Fruit fly (Drosophila melanogaster) whole organism, embryonic: ENCODE data around the gene CG31075.
A peak's percentile ranks its signal among the peaks of the same experiment; 100 is the strongest.

ENCODE experiments used
- Atf-2 ChIP-seq: fragments of 200-800 bp; sonication (Bioruptor generic); optimal IDR thresholded peaks from 2 replicates; lab custom pipeline; 2016; ENCODE audit warnings: missing biosample characterization, missing genetic modification characterization
- CG11247 ChIP-seq: fragments of 200-800 bp; sonication (Bioruptor generic); IDR thresholded peaks from 2 replicates; pipeline ENCODE4 v1.3.6; 2022; ENCODE audit warnings: missing biosample characterization, missing genetic modification characterization
- CG12942 ChIP-seq: fragments of 200-800 bp; sonication (Bioruptor generic); optimal IDR thresholded peaks from 3 replicates; lab custom pipeline; 2016; ENCODE audit warnings: missing biosample characterization, missing genetic modification characterization
- CG14965 ChIP-seq: fragments of 200-800 bp; sonication (Bioruptor generic); optimal IDR thresholded peaks from 2 replicates; lab custom pipeline; 2016; ENCODE audit warnings: missing biosample characterization, missing genetic modification characterization, borderline replicate concordance
- CG2199 ChIP-seq: fragments of 200-800 bp; sonication (Bioruptor generic); IDR thresholded peaks from 3 replicates; pipeline ENCODE4 v1.3.6; 2022; ENCODE audit warnings: missing biosample characterization, missing genetic modification characterization
- CG34376 ChIP-seq: fragments of 200-800 bp; sonication (Bioruptor generic); optimal IDR thresholded peaks from 2 replicates; lab custom pipeline; 2018; ENCODE audit warnings: missing biosample characterization, mild to moderate bottlenecking, missing genetic modification characterization
- CG6765 ChIP-seq: fragments of 200-800 bp; sonication (Bioruptor generic); optimal IDR thresholded peaks from 3 replicates; lab custom pipeline; 2017; ENCODE audit warnings: missing biosample characterization, mild to moderate bottlenecking, missing genetic modification characterization
- CG7745 ChIP-seq: fragments of 200-800 bp; sonication (Bioruptor generic); optimal IDR thresholded peaks from 2 replicates; lab custom pipeline; 2018; ENCODE audit warnings: missing biosample characterization, mild to moderate bottlenecking, missing genetic modification characterization, moderate library complexity
- CG7839 ChIP-seq: fragments of 200-800 bp; sonication (Bioruptor generic); optimal IDR thresholded peaks from 3 replicates; lab custom pipeline; 2018; ENCODE audit warnings: missing biosample characterization, mild to moderate bottlenecking, missing genetic modification characterization, moderate library complexity
- Dref ChIP-seq: fragments of 200-800 bp; sonication (Bioruptor generic); IDR thresholded peaks from 2 replicates; pipeline ENCODE4 v1.3.6; 2022; ENCODE audit warnings: missing biosample characterization, missing genetic modification characterization
- GATAe ChIP-seq: fragments of 200-800 bp; sonication (Bioruptor generic); conservative IDR thresholded peaks from 2 replicates; pipeline ENCODE4 v1.3.6; 2022; ENCODE audit warnings: missing biosample characterization, missing genetic modification characterization
- HHEX ChIP-seq: fragments of 200-800 bp; sonication (Bioruptor generic); optimal IDR thresholded peaks from 3 replicates; lab custom pipeline; 2017; ENCODE audit warnings: missing biosample characterization, mild to moderate bottlenecking, missing genetic modification characterization, missing genetic modification reagents
- Hey ChIP-seq: fragments of 200-800 bp; sonication (Bioruptor generic); optimal IDR thresholded peaks from 3 replicates; lab custom pipeline; 2018; ENCODE audit warnings: missing biosample characterization, mild to moderate bottlenecking, missing genetic modification characterization
- Neu2 ChIP-seq: fragments of 200-800 bp; sonication (Bioruptor generic); optimal IDR thresholded peaks from 3 replicates; lab custom pipeline; 2016; ENCODE audit warnings: missing biosample characterization, missing genetic modification characterization, borderline replicate concordance
- Oli ChIP-seq: fragments of 200-800 bp; sonication (Bioruptor generic); optimal IDR thresholded peaks from 2 replicates; lab custom pipeline; 2018; ENCODE audit warnings: missing biosample characterization, mild to moderate bottlenecking, missing genetic modification characterization, moderate library complexity
- Poxn ChIP-seq: fragments of 200-800 bp; sonication (Bioruptor generic); IDR thresholded peaks from 2 replicates; pipeline ENCODE4 v1.3.6; 2022; ENCODE audit warnings: missing biosample characterization, missing genetic modification characterization
- abd-A ChIP-seq: fragments of 200-800 bp; sonication (Bioruptor generic); optimal IDR thresholded peaks from 3 replicates; lab custom pipeline; 2019; ENCODE audit warnings: missing biosample characterization, mild to moderate bottlenecking, missing genetic modification characterization, moderate library complexity
- bab2 ChIP-seq: fragments of 200-800 bp; sonication (Bioruptor generic); optimal IDR thresholded peaks from 2 replicates; lab custom pipeline; 2016; ENCODE audit warnings: missing biosample characterization, missing genetic modification characterization
- cwo ChIP-seq: fragments of 200-800 bp; sonication (Bioruptor generic); optimal IDR thresholded peaks from 3 replicates; lab custom pipeline; 2017; ENCODE audit warnings: missing biosample characterization, missing genetic modification characterization, mild to moderate bottlenecking, moderate library complexity, missing genetic modification reagents
- dati ChIP-seq: fragments of 200-800 bp; sonication (Bioruptor generic); IDR thresholded peaks from 2 replicates; pipeline ENCODE4 v1.3.6; 2022; ENCODE audit warnings: missing biosample characterization, missing genetic modification characterization
- dm ChIP-seq: fragments of 200-800 bp; sonication (Bioruptor generic); optimal IDR thresholded peaks from 3 replicates; lab custom pipeline; 2016; ENCODE audit warnings: missing biosample characterization, missing genetic modification characterization
- exex ChIP-seq: fragments of 200-800 bp; sonication (Bioruptor generic); optimal IDR thresholded peaks from 4 replicates; lab custom pipeline; 2018; ENCODE audit warnings: missing biosample characterization, mild to moderate bottlenecking, missing genetic modification characterization, moderate library complexity
- grn ChIP-seq: fragments of 200-800 bp; sonication (Bioruptor generic); optimal IDR thresholded peaks from 3 replicates; lab custom pipeline; 2017; ENCODE audit warnings: missing biosample characterization, missing genetic modification characterization
- gsb ChIP-seq: fragments of 200-800 bp; sonication (Bioruptor generic); IDR thresholded peaks from 2 replicates; pipeline ENCODE4 v1.3.6; 2022; ENCODE audit warnings: missing biosample characterization, missing genetic modification characterization
- mirr ChIP-seq: fragments of 200-800 bp; sonication (Bioruptor generic); optimal IDR thresholded peaks from 3 replicates; lab custom pipeline; 2018; ENCODE audit warnings: missing biosample characterization, mild to moderate bottlenecking, missing genetic modification characterization
- oc ChIP-seq: fragments of 200-800 bp; sonication (Bioruptor generic); optimal IDR thresholded peaks from 2 replicates; lab custom pipeline; 2018; ENCODE audit warnings: missing biosample characterization, mild to moderate bottlenecking, missing genetic modification characterization, moderate library complexity
- sens-2 ChIP-seq: fragments of 200-800 bp; sonication (Bioruptor generic); IDR thresholded peaks from 2 replicates; pipeline ENCODE4 v1.3.6; 2022; ENCODE audit warnings: missing biosample characterization, missing genetic modification characterization
- trh ChIP-seq: fragments of 200-800 bp; sonication (Bioruptor generic); optimal IDR thresholded peaks from 2 replicates; lab custom pipeline; 2016; ENCODE audit warnings: missing biosample characterization, missing genetic modification characterization
- ttk ChIP-seq: fragments of 200-800 bp; sonication (Bioruptor generic); IDR thresholded peaks from 2 replicates; pipeline ENCODE4 v2.1.2; 2022; ENCODE audit warnings: missing biosample characterization, missing genetic modification characterization

CG31075 gene

DNA sequence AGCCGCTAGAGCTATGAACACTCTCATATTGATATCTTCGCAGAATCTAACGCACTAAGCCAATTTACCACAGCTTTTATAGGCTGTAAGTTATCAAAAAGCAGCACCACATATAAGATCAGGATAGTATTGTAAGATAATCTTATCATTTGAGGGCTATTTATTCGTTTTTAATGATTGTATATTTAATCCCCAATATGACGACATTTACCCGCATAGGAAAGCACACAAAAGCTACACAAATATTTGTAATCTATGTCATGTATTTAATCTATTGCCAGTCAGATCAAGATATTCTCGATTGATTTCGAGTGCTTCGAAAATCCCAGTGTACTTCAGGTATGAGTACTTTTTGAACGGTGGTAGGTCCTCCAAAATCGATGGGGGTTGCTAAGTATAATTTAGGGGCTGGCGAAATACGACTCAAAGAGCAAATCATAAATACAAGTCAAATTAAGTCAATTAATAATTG lies 31.4 kb upstream of the CG31075 start, which contains the start of gene CG17191 (continued):
- TF ChIP-seq CG34376 (GFP tag; lab: Kevin White, UChicago) = peak; percentile 64

DNA sequence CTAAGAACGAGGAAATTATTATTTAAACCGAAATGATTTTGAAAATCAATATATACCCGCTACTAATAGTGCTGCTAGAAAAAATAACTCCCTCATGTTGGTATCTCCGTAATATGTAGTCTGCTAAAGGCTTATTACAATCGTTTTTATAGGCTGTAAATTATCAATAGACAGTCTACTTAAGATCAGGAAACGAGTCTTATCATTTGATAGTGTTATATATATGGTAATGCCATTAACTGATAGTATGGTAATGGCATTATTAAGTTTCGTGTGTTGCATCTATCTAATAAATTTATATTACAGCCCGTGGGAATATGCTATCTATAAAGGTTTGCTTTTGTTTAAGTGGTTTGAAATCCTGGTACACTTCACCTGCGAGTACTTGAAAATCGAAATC lies 29.9 kb upstream of the CG31075 start, which contains the start of gene CG17192:
CG17192 (minus strand) TSS at position 101 of the 400 bp plus-strand sequence.
- TF ChIP-seq exex (tag; lab: Kevin White, UChicago) (peak; percentile 34), CG6765 (GFP tag; lab: Kevin White, UChicago) (no peak)
- TF ChIP-seq, all 482 proteins: peak for 1

DNA sequence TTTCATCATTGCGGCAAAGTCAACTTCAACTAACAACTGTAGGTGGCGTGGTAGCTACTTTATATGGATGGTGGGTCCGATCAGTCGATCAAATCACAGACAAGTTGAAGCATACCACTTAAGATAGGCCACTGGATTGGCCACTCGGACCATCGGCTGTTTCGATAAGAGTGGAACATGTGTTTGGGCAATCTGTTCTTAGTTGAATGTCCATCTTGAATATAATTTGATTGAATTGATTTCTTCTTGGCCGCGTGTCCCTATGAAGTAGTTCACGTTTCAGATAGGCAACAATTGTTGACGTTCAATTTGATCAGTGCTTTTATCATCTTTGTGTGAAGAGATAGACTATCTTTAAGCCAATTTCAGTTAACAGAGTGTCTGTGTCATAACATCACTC lies 18.7 kb upstream of the CG31075 start, which contains the start of gene CG6295:
CG6295 (minus strand) TSS at position 34 of the 400 bp plus-strand sequence.
- TF ChIP-seq exex (tag; lab: Kevin White, UChicago) = peak; percentile 47
- TF ChIP-seq cwo = peak; percentile 69
- TF ChIP-seq grn (GFP tag; lab: Kevin White, UChicago) = peak; percentile 24
- TF ChIP-seq Hey (tag; lab: Kevin White, UChicago) = peak; percentile 74
- no peak for TF ChIP-seq abd-A (tag; lab: Kevin White, UChicago)
- TF ChIP-seq mirr (GFP tag; lab: Kevin White, UChicago) = no peak
- no peak for TF ChIP-seq Neu2

DNA sequence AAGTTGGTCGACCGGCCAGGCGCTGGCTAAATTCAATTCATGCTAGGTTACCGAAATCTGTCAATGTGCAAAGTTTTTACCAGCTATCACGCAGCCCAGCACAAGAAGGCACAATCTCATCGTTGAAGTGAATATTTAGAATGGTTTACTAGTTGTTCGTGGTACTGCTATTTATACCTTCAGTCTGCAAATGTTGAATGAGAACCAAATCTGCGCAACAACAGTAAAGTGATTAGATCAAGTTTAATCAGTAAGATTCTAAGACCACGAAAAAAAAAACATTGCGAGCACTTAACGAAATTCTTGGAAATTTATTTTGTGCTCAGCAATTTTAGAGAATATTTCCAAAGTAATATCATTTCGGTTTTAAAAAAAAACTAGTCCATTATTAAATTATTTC lies 17.0 kb upstream of the CG31075 start, which contains the start of gene CG6296:
CG6296 (minus strand) TSS at position 132 of the 400 bp plus-strand sequence.
- peak; percentile 52 for TF ChIP-seq GATAe (GFP tag; lab: Robert Waterston, UW)
- TF ChIP-seq Poxn (GFP tag; lab: Robert Waterston, UW) = no peak
- TF ChIP-seq CG11247 (GFP tag; lab: Robert Waterston, UW) = no peak
- no peak for TF ChIP-seq sens-2 (GFP tag; lab: Robert Waterston, UW)
- no peak for TF ChIP-seq trh (GFP tag; lab: Kevin White, UChicago)
- peak; percentile 64 for TF ChIP-seq exex (tag; lab: Kevin White, UChicago)
- TF ChIP-seq bab2 = no peak
- TF ChIP-seq CG7745 (tag; lab: Kevin White, UChicago) = no peak

DNA sequence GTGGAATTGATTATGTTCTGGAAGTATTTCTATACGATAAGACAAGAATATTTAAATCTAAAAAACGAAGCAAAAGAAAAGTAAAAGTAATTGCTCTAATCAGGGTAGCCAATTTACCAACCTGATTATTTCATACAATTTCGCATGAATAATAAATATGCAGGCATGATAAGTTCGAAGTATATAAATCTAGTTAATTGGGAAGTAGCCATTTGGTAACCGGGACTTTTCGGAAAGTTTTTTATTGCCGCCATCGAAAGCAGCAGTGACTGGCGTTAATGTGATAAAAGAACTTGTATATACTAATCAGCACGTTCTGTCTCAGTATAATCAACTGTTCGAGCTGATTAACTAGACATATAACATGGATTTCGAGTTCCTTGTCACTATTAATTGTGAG lies 14.5 kb upstream of the CG31075 start:
- TF ChIP-seq exex (tag; lab: Kevin White, UChicago) (peak; percentile 91), sens-2 (GFP tag; lab: Robert Waterston, UW) (no peak)

DNA sequence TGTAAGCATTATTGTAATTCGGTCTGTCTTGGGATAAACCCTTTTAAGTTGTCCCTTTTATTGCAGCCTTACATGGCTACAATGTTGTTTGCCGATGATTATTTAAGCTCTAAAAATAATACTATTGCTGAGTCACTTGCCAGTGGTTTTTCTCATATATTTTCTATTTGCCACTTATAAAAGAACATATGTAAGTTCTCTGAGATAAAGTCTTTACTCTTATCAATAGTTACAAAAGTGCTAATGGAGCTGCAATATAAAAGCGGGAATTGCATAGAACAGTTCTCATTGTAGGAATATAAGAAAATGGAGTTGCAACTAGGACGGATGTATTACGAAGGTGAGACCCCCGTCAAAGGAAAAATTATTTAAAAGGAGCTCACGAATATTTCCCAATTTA lies 11.1 kb upstream of the CG31075 start, which contains the start of gene CG31077:
CG31077 (plus strand) TSS at position 301 of the 400 bp plus-strand sequence.
- TF ChIP-seq Oli (no peak), dati (GFP tag; lab: Robert Waterston, UW) (no peak), dm (GFP tag; lab: Kevin White, UChicago) (no peak), gsb (GFP tag; lab: Robert Waterston, UW) (no peak), Dref (no peak), CG2199 (no peak), HHEX (GFP tag; lab: Kevin White, UChicago) (no peak), CG12942 (no peak), Atf-2 (GFP tag; lab: Kevin White, UChicago) (no peak), CG14965 (no peak), oc (tag; lab: Kevin White, UChicago) (no peak), ttk (GFP tag; lab: Robert Waterston, UW) (no peak), CG7839 (tag; lab: Kevin White, UChicago) (no peak)
